Fruit fly (Drosophila melanogaster): ENCODE measurements around the gene Lam.

- TF ChIP-seq psq (optimal IDR thresholded peaks at IDR 0.05), result no peak
- TF ChIP-seq h (optimal IDR thresholded peaks at IDR 0.05), result no peak
- TF ChIP-seq ttk (optimal IDR thresholded peaks at IDR 0.05), result no peak
Measured at dm6 chr2L:5553750-5554149, 11.5 kb downstream of the Lam start, which contains the start of the genes CG14013 and CG14017.
